Worm (Caenorhabditis elegans) whole organism, midembryonic: Measurements from ENCODE around the gene F54E2.2.

Source experiments
- T22C8.4 ChIP-seq: fragments of 200-800 bp; sonication (Bioruptor generic); IDR thresholded peaks from 2 replicates; pipeline ENCODE4 v1.3.6; 2022; ENCODE audit warnings: missing genetic modification characterization, missing compliant biosample characterization
- flt-1 ChIP-seq: fragments of 200-800 bp; sonication (Bioruptor generic); IDR thresholded peaks from 2 replicates; pipeline ENCODE4 v1.3.6; 2022; ENCODE audit warnings: missing genetic modification characterization, missing compliant biosample characterization
- ref-1 ChIP-seq: fragments of 200-800 bp; sonication (Bioruptor generic); conservative IDR thresholded peaks from 2 replicates; pipeline ENCODE4 v1.3.6; 2022; ENCODE audit warnings: missing genetic modification reagents, missing genetic modification characterization, missing compliant biosample characterization
- ztf-23 ChIP-seq: fragments of 200-800 bp; sonication (Bioruptor generic); IDR thresholded peaks from 2 replicates; pipeline ENCODE4 v1.3.6; 2022; ENCODE audit warnings: missing genetic modification reagents, missing genetic modification characterization, missing compliant biosample characterization

DNA sequence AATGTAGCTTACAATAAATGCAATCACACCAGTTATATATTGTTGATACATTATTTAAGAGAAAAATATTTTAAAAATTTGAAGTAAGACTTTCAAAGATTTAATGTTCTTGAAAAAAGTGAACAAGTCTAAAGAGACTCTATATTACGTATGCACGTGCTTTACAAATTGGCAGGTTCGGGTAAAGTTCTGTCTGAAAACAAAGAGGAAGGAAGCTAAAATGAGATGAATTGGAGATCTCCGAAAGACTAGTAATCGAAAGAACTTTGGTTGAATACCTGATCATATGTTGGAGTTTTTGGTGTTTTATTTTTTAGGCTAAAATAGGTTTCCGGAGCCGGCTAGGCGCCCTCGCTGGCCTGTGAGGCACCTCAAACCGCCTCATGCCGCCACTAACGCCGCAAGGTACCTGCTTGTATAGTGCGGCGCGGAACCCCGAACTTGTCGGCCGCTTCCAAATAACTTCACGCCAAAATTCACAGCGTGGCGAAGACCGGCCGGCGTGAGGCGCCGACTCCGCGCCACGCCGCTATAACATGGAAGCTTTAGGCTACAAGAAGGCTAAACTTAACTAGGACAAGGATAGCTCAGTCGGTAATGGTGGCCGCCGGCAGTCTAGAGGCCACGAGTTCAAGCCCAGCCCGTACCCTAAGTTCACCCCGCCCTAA lies 38.7 kb upstream of the F54E2.2 start, which contains the start of gene srx-28:
- no peak for TF ChIP-seq ztf-23 (GFP tag; lab: Robert Waterston, UW)
- no peak for TF ChIP-seq flt-1
- no peak for TF ChIP-seq T22C8.4 (GFP tag; lab: Robert Waterston, UW)
- no peak for TF ChIP-seq ref-1 (GFP tag; lab: Robert Waterston, UW)
